Worm (Caenorhabditis elegans): ENCODE measurements around the gene ZK666.14.
A peak's percentile ranks its signal among the peaks of the same experiment; 100 is the strongest.

- TF ChIP-seq hmg-20 (GFP tag; IDR thresholded peaks at IDR 0.05), result peak; percentile 30; the same call in 1 of the 2 replicates
- TF ChIP-seq bed-2 (GFP tag; IDR thresholded peaks at IDR 0.05), result no peak
- peak; percentile 88 for TF ChIP-seq Y53G8AR.9 (GFP tag; conservative IDR thresholded peaks at IDR 0.05)
- peak; percentile 15 for TF ChIP-seq nhr-80 (tag; optimal IDR thresholded peaks at IDR 0.05)
- no peak for TF ChIP-seq snpc-4 (GFP tag; optimal IDR thresholded peaks at IDR 0.05)
- TF ChIP-seq snpc-4 (tag; optimal IDR thresholded peaks at IDR 0.05), result peak in 2 of 4 experiments; percentile 58 to 67
- peak; percentile 15 for TF ChIP-seq lsl-1 (GFP tag; optimal IDR thresholded peaks at IDR 0.05)
- no peak for TF ChIP-seq xnd-1 (tag; optimal IDR thresholded peaks at IDR 0.05)
Observed at ce11 chrII:10541923-10542486, 47.4 kb downstream of the ZK666.14 start, which contains the start of gene pro-1.

Measured in whole organism, young adult.